Worm (Caenorhabditis elegans) whole organism, young adult: Measurements from ENCODE around the gene sorf-1.
A peak's percentile ranks its signal among the peaks of the same experiment; 100 is the strongest.

Source experiments
- B0019.2 ChIP-seq: fragments of 200-800 bp; sonication (Bioruptor generic); conservative IDR thresholded peaks from 2 replicates; pipeline ENCODE4 v1.3.6; 2022; ENCODE audit warnings: missing genetic modification reagents, missing genetic modification characterization, missing compliant biosample characterization
- B0336.3 ChIP-seq: fragments of 200-800 bp; sonication (Bioruptor generic); IDR thresholded peaks from 2 replicates; pipeline ENCODE4 v1.3.6; 2022; ENCODE audit warnings: missing genetic modification characterization, missing compliant biosample characterization
- C06A6.2 ChIP-seq: fragments of 200-800 bp; sonication (Bioruptor generic); conservative IDR thresholded peaks from 2 replicates; pipeline ENCODE4 v1.3.6; 2022; ENCODE audit warnings: missing genetic modification characterization, missing compliant biosample characterization
- F23B12.7 ChIP-seq: sonication (generic microtip); optimal IDR thresholded peaks from 2 replicates; lab custom pipeline; 2017; ENCODE audit warnings: missing genetic modification characterization, mild to moderate bottlenecking, missing compliant biosample characterization, antibody characterized with exemption, moderate library complexity; ENCODE audit not compliant: insufficient read depth
- F57C9.4 ChIP-seq: sonication (generic microtip); optimal IDR thresholded peaks from 2 replicates; lab custom pipeline; 2017; ENCODE audit warnings: mild to moderate bottlenecking, missing genetic modification characterization, missing compliant biosample characterization
- Y53G8AR.9 ChIP-seq: fragments of 200-800 bp; sonication (Bioruptor generic); conservative IDR thresholded peaks from 2 replicates; pipeline ENCODE4 v1.3.6; 2022; ENCODE audit warnings: missing genetic modification reagents, missing genetic modification characterization, missing compliant biosample characterization
- Y56A3A.18 ChIP-seq: fragments of 200-800 bp; sonication (Bioruptor generic); IDR thresholded peaks from 2 replicates; pipeline ENCODE4 v1.3.6; 2022; ENCODE audit warnings: missing genetic modification reagents, missing genetic modification characterization, missing compliant biosample characterization
- akir-1 ChIP-seq: fragments of 200-800 bp; sonication (Bioruptor generic); optimal IDR thresholded peaks from 2 replicates; lab custom pipeline; 2018; ENCODE audit warnings: mild to moderate bottlenecking, missing genetic modification characterization, moderate library complexity, missing compliant biosample characterization
- ama-1 ChIP-seq, 3 experiments: fragments of 150-350 bp in 1 of 3; sonication (generic microtip) in 2 of 3; optimal IDR thresholded peaks; 2 replicates each; lab custom pipeline; 2014 to 2018; ENCODE audit warnings: missing biosample characterization in 2 of 3, missing genetic modification characterization in 2 of 3, missing genetic modification reagents in 2 of 3
- atf-7 ChIP-seq: sonication (generic microtip); optimal IDR thresholded peaks from 2 replicates; lab custom pipeline; 2017; ENCODE audit warnings: mild to moderate bottlenecking, missing genetic modification characterization, missing compliant biosample characterization
- athp-1 ChIP-seq: sonication (generic microtip); optimal IDR thresholded peaks from 2 replicates; lab custom pipeline; 2017; ENCODE audit warnings: mild to moderate bottlenecking, missing genetic modification characterization, missing compliant biosample characterization
- ceh-100 ChIP-seq: fragments of 200-800 bp; sonication (Bioruptor generic); IDR thresholded peaks from 2 replicates; pipeline ENCODE4 v1.3.6; 2022; ENCODE audit warnings: missing genetic modification reagents, missing genetic modification characterization, missing compliant biosample characterization
- chd-7 ChIP-seq: sonication (generic microtip); optimal IDR thresholded peaks from 2 replicates; lab custom pipeline; 2016; ENCODE audit warnings: mild to moderate bottlenecking, missing genetic modification characterization, moderate library complexity, missing compliant biosample characterization
- dox-1 ChIP-seq: fragments of 200-800 bp; sonication (Bioruptor generic); IDR thresholded peaks from 2 replicates; pipeline ENCODE4 v1.3.6; 2022; ENCODE audit warnings: missing genetic modification reagents, missing genetic modification characterization, missing compliant biosample characterization
- dpl-1 ChIP-seq: fragments of 150-350 bp; optimal IDR thresholded peaks from 2 replicates; lab custom pipeline; 2014; ENCODE audit warnings: missing biosample characterization, missing genetic modification reagents, missing genetic modification characterization
- efl-1 ChIP-seq: fragments of 150-350 bp; optimal IDR thresholded peaks from 2 replicates; lab custom pipeline; 2014; ENCODE audit warnings: missing biosample characterization, missing genetic modification reagents, missing genetic modification characterization
- ekl-4 ChIP-seq: fragments of 200-800 bp; sonication (Bioruptor generic); IDR thresholded peaks from 2 replicates; pipeline ENCODE4 v1.3.6; 2022; ENCODE audit warnings: missing genetic modification reagents, missing genetic modification characterization, missing compliant biosample characterization
- gei-17 ChIP-seq: fragments of 200-800 bp; sonication (Bioruptor generic); optimal IDR thresholded peaks from 2 replicates; lab custom pipeline; 2018; ENCODE audit warnings: mild to moderate bottlenecking, missing genetic modification characterization, missing compliant biosample characterization
- hmg-1.2 ChIP-seq: fragments of 200-800 bp; sonication (Bioruptor generic); IDR thresholded peaks from 2 replicates; pipeline ENCODE4 v1.3.6; 2022; ENCODE audit warnings: missing genetic modification reagents, missing genetic modification characterization, missing compliant biosample characterization
- hrde-1 ChIP-seq: sonication (generic microtip); optimal IDR thresholded peaks from 2 replicates; lab custom pipeline; 2016; ENCODE audit warnings: missing genetic modification characterization, mild to moderate bottlenecking, missing compliant biosample characterization, moderate library complexity, missing genotype, missing genetic modification reagents, borderline replicate concordance
- hsf-1 ChIP-seq: fragments of 200-800 bp; sonication (Bioruptor generic); IDR thresholded peaks from 2 replicates; pipeline ENCODE4 v1.3.6; 2022; ENCODE audit warnings: missing genetic modification reagents, missing genetic modification characterization, missing compliant biosample characterization
- let-607 ChIP-seq, 2 experiments: fragments of 200-800 bp in 1 of 2; sonication (Bioruptor generic) in 1 of 2; sonication (generic microtip) in 1 of 2; optimal IDR thresholded peaks; 2 replicates each; lab custom pipeline; 2016 to 2018; ENCODE audit warnings: mild to moderate bottlenecking in 2 of 2, missing compliant biosample characterization in 2 of 2, missing genetic modification characterization in 2 of 2, moderate library complexity in 2 of 2, missing genotype in 1 of 2
- lin-54 ChIP-seq: fragments of 200-800 bp; sonication (Bioruptor generic); optimal IDR thresholded peaks from 2 replicates; lab custom pipeline; 2018; ENCODE audit warnings: mild to moderate bottlenecking, missing genetic modification characterization, missing compliant biosample characterization
- madf-10 ChIP-seq: sonication (generic microtip); optimal IDR thresholded peaks from 2 replicates; lab custom pipeline; 2016; ENCODE audit warnings: mild to moderate bottlenecking, missing genetic modification characterization, missing compliant biosample characterization
- madf-3 ChIP-seq: fragments of 200-800 bp; sonication (Bioruptor generic); IDR thresholded peaks from 2 replicates; pipeline ENCODE4 v1.3.6; 2022; ENCODE audit warnings: missing genetic modification reagents, missing genetic modification characterization, missing compliant biosample characterization
- madf-8 ChIP-seq: fragments of 200-800 bp; sonication (Bioruptor generic); conservative IDR thresholded peaks from 2 replicates; pipeline ENCODE4 v1.3.6; 2022; ENCODE audit warnings: missing genetic modification reagents, missing genetic modification characterization, missing compliant biosample characterization
- mcd-1 ChIP-seq: fragments of 200-800 bp; sonication (Bioruptor generic); IDR thresholded peaks from 2 replicates; pipeline ENCODE4 v1.3.6; 2022; ENCODE audit warnings: missing genetic modification reagents, missing genetic modification characterization, missing compliant biosample characterization
- mel-28 ChIP-seq: sonication (generic microtip); optimal IDR thresholded peaks from 2 replicates; lab custom pipeline; 2016; ENCODE audit warnings: borderline replicate concordance, mild to moderate bottlenecking, missing genetic modification characterization, missing compliant biosample characterization
- nfyb-1 ChIP-seq: fragments of 200-800 bp; sonication (Bioruptor generic); IDR thresholded peaks from 2 replicates; pipeline ENCODE4 v1.3.6; 2022; ENCODE audit warnings: missing genetic modification reagents, missing genetic modification characterization, missing compliant biosample characterization
- nhr-120 ChIP-seq: fragments of 200-800 bp; sonication (Bioruptor generic); IDR thresholded peaks from 2 replicates; pipeline ENCODE4 v1.3.6; 2022; ENCODE audit warnings: missing genetic modification characterization, missing compliant biosample characterization
- nhr-80 ChIP-seq: sonication (generic microtip); optimal IDR thresholded peaks from 2 replicates; lab custom pipeline; 2016; ENCODE audit warnings: missing genetic modification characterization, missing compliant biosample characterization
- nhr-90 ChIP-seq: sonication (generic microtip); optimal IDR thresholded peaks from 2 replicates; lab custom pipeline; 2016; ENCODE audit warnings: missing genotype, mild to moderate bottlenecking, missing genetic modification characterization, missing compliant biosample characterization
- pbrm-1 ChIP-seq: fragments of 200-800 bp; sonication (Bioruptor generic); IDR thresholded peaks from 2 replicates; pipeline ENCODE4 v1.3.6; 2022; ENCODE audit warnings: missing genetic modification reagents, missing genetic modification characterization, missing compliant biosample characterization
- rcor-1 ChIP-seq: fragments of 200-800 bp; sonication (Bioruptor generic); IDR thresholded peaks from 2 replicates; pipeline ENCODE4 v1.3.6; 2022; ENCODE audit warnings: missing genetic modification reagents, missing genetic modification characterization, missing compliant biosample characterization
- repo-1 ChIP-seq: sonication (generic microtip); optimal IDR thresholded peaks from 2 replicates; lab custom pipeline; 2017; ENCODE audit warnings: mild to moderate bottlenecking, missing genetic modification characterization, missing compliant biosample characterization
- sea-2 ChIP-seq: fragments of 200-800 bp; sonication (Bioruptor generic); IDR thresholded peaks from 2 replicates; pipeline ENCODE4 v1.3.6; 2022; ENCODE audit warnings: missing genetic modification characterization, missing compliant biosample characterization
- snpc-4 ChIP-seq, 5 experiments: fragments of 150-350 bp in 1 of 5; sonication (generic microtip) in 4 of 5; optimal IDR thresholded peaks; 2 replicates each; lab custom pipeline; 2014 to 2018; ENCODE audit warnings: missing genetic modification characterization in 5 of 5, missing biosample characterization in 3 of 5, antibody characterized with exemption in 2 of 5, mild to moderate bottlenecking in 2 of 5, missing compliant biosample characterization in 2 of 5, missing genotype in 2 of 5, moderate library complexity in 2 of 5, missing genetic modification reagents in 1 of 5
- tlf-1 ChIP-seq: fragments of 200-800 bp; sonication (Bioruptor generic); optimal IDR thresholded peaks from 2 replicates; lab custom pipeline; 2018; ENCODE audit warnings: mild to moderate bottlenecking, missing genetic modification characterization, missing compliant biosample characterization
- unc-130 ChIP-seq: sonication (generic microtip); optimal IDR thresholded peaks from 2 replicates; lab custom pipeline; 2016; ENCODE audit warnings: missing genetic modification reagents, missing genetic modification characterization, missing compliant biosample characterization
- unc-62 ChIP-seq: fragments of 150-350 bp; optimal IDR thresholded peaks from 2 replicates; lab custom pipeline; 2014; ENCODE audit warnings: missing biosample characterization, missing genetic modification reagents, missing genetic modification characterization

The sorf-1 gene

DNA sequence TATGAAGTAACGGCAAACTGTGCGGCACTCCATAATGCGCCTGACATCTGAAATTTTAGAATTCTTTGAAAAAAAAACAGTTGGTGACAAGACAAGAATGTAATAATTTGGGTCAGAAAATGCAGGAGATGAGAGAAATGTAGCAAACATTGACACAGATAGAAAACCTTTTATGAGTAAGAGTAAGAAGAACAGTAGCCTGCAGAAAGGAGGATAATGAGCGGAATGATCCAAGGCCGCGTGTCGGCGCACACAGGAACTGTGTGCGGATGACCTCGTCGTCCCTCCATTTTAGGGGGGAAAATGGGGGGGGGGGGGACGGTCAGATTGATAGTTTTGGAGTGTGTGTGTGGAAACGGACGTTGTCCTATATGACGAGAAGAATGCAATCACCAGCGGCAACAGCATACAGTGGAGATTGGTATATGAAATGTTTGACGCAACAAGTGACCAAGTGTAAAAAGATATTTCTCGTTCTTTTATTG, 35.7 kb upstream of the sorf-1 start, which contains the start of gene dhs-27:
Gene dhs-27, minus strand, starts transcription at position 51 of the 485 bp plus-strand sequence.
- TF ChIP-seq B0336.3, result no peak
- TF ChIP-seq dox-1, result no peak
- TF ChIP-seq ama-1 (optimal IDR thresholded peaks at IDR 0.05; lab: Kevin White, UChicago), result no peak
- no peak for TF ChIP-seq ama-1 (GFP tag; optimal IDR thresholded peaks at IDR 0.05; lab: Kevin White, UChicago)
- no peak for TF ChIP-seq unc-130 (GFP tag; lab: Kevin White, UChicago)
- no peak for TF ChIP-seq F23B12.7 (tag; lab: Kevin White, UChicago)
- TF ChIP-seq let-607 (tag; optimal IDR thresholded peaks at IDR 0.05; lab: Kevin White, UChicago), result no peak
- no peak for TF ChIP-seq B0019.2
- no peak for TF ChIP-seq unc-62 (GFP tag; lab: Kevin White, UChicago)
- TF ChIP-seq mcd-1 (GFP tag; lab: Robert Waterston, UW), result no peak
- TF ChIP-seq athp-1 (tag; lab: Kevin White, UChicago), result no peak
- no peak for TF ChIP-seq sea-2 (GFP tag; lab: Robert Waterston, UW)
- no peak for TF ChIP-seq ekl-4 (GFP tag; lab: Robert Waterston, UW)
- TF ChIP-seq pbrm-1 (GFP tag; lab: Robert Waterston, UW), result no peak
- TF ChIP-seq dpl-1 (GFP tag; lab: Kevin White, UChicago), result no peak
- TF ChIP-seq efl-1 (GFP tag; lab: Kevin White, UChicago), result no peak
- TF ChIP-seq, all 124 proteins: peak for 0

- TF ChIP-seq F57C9.4 (tag; lab: Kevin White, UChicago) (no peak), nhr-80 (tag; lab: Kevin White, UChicago) (peak; percentile 12), madf-8 (GFP tag; lab: Robert Waterston, UW) (no peak)
Measured at ce11 chrX:3411565-3412022, 32.5 kb upstream of the sorf-1 start, which contains the start of gene unc-78. unc-78 (minus strand) TSS chrX:3411615.

ce11 chrX:3408717-3409303, 29.8 kb upstream of the sorf-1 start:
- TF ChIP-seq lin-54 (GFP tag; lab: Kevin White, UChicago), result peak; percentile 22
- TF ChIP-seq ceh-100 (GFP tag; lab: Robert Waterston, UW), result peak; percentile 25; the same call in 1 of the 2 replicates
- no peak for TF ChIP-seq snpc-4 (GFP tag; optimal IDR thresholded peaks at IDR 0.05; lab: Kevin White, UChicago)
- TF ChIP-seq snpc-4 (tag; optimal IDR thresholded peaks at IDR 0.05; lab: Kevin White, UChicago), result peak in 1 of 4 experiments; percentile 25
- TF ChIP-seq gei-17 (GFP tag; lab: Kevin White, UChicago), result peak; percentile 62
- TF ChIP-seq nfyb-1 (GFP tag; lab: Robert Waterston, UW), result peak; percentile 50; the same call in 1 of the 2 replicates
- no peak for TF ChIP-seq rcor-1 (GFP tag; lab: Robert Waterston, UW)
- TF ChIP-seq madf-3 (GFP tag; lab: Robert Waterston, UW), result no peak; the same call in 1 of the 2 replicates
- 0 out of 2 replicates have a peak, but pooled peaks have one; percentile 21 for TF ChIP-seq C06A6.2 (GFP tag; lab: Robert Waterston, UW)
- TF ChIP-seq unc-130 (GFP tag; lab: Kevin White, UChicago), result no peak
- TF ChIP-seq akir-1, result no peak
- no peak for TF ChIP-seq mel-28 (tag; lab: Kevin White, UChicago)
- TF ChIP-seq tlf-1 (GFP tag; lab: Kevin White, UChicago), result peak; percentile 37
- TF ChIP-seq hsf-1 (GFP tag; lab: Robert Waterston, UW), result 0 out of 2 replicates have a peak, but pooled peaks have one; percentile 38
- no peak for TF ChIP-seq nhr-120 (GFP tag; lab: Robert Waterston, UW)
- TF ChIP-seq B0336.3, result peak; percentile 78
- peak; percentile 85 for TF ChIP-seq repo-1 (tag; lab: Kevin White, UChicago)
- TF ChIP-seq madf-10 (tag; lab: Kevin White, UChicago), result peak; percentile 49
- TF ChIP-seq hrde-1 (tag; lab: Kevin White, UChicago), result no peak
- TF ChIP-seq nhr-80 (tag; lab: Kevin White, UChicago), result peak; percentile 53
- TF ChIP-seq Y53G8AR.9 (GFP tag; lab: Robert Waterston, UW), result peak; percentile 92; the same call in 1 of the 2 replicates
- peak; percentile 82 for TF ChIP-seq atf-7
- TF ChIP-seq ekl-4 (GFP tag; lab: Robert Waterston, UW), result 0 out of 2 replicates have a peak, but pooled peaks have one; percentile 25
- TF ChIP-seq chd-7 (tag; lab: Kevin White, UChicago), result peak; percentile 36
- no peak for TF ChIP-seq B0019.2
- peak; percentile 61 for TF ChIP-seq nhr-90 (tag; lab: Kevin White, UChicago)
- TF ChIP-seq pbrm-1 (GFP tag; lab: Robert Waterston, UW), result peak; percentile 44
- no peak for TF ChIP-seq hmg-1.2 (GFP tag; lab: Robert Waterston, UW)
- peak in 1 of 2 experiments; percentile 2 for TF ChIP-seq let-607 (tag; optimal IDR thresholded peaks at IDR 0.05; lab: Kevin White, UChicago)
- TF ChIP-seq Y56A3A.18 (GFP tag; lab: Robert Waterston, UW), result peak; percentile 81
- TF ChIP-seq, all 124 proteins: peak for 20
